Worm (Caenorhabditis elegans) whole organism, L4 larva: ENCODE measurements around the gene ifa-1.

Source experiments
- F26F4.8 ChIP-seq: fragments of 200-800 bp; sonication (Bioruptor generic); conservative IDR thresholded peaks from 2 replicates; pipeline ENCODE4 v1.3.6; 2022; ENCODE audit warnings: missing genetic modification characterization, missing compliant biosample characterization
- F37D6.2 ChIP-seq: sonication (generic microtip); optimal IDR thresholded peaks from 2 replicates; lab custom pipeline; 2016; ENCODE audit warnings: mild to moderate bottlenecking, missing genetic modification characterization, missing compliant biosample characterization
- R02D3.7 ChIP-seq: fragments of 150-350 bp; sonication (generic microtip); optimal IDR thresholded peaks from 3 replicates; lab custom pipeline; 2014; ENCODE audit warnings: missing biosample characterization, missing genetic modification characterization
- Y105C5A.15 ChIP-seq: fragments of 200-800 bp; sonication (Bioruptor generic); IDR thresholded peaks from 2 replicates; pipeline ENCODE4 v1.3.6; 2022; ENCODE audit warnings: missing genetic modification characterization, missing compliant biosample characterization
- Y48G9A.11 ChIP-seq: fragments of 200-800 bp; sonication (Bioruptor generic); IDR thresholded peaks from 2 replicates; pipeline ENCODE4 v1.3.6; 2022; ENCODE audit warnings: missing genetic modification reagents, missing genetic modification characterization, missing compliant biosample characterization
- Y75B8A.6 ChIP-seq: fragments of 200-800 bp; sonication (Bioruptor generic); IDR thresholded peaks from 2 replicates; pipeline ENCODE4 v1.3.6; 2022; ENCODE audit warnings: missing genetic modification reagents, missing genetic modification characterization, missing compliant biosample characterization
- ZK546.5 ChIP-seq, 2 experiments: sonication (generic microtip); optimal IDR thresholded peaks; 2 replicates each; lab custom pipeline; 2017; ENCODE audit warnings: missing biosample characterization in 2 of 2, missing genetic modification characterization in 2 of 2
- aly-2 ChIP-seq: sonication (generic microtip); optimal IDR thresholded peaks from 2 replicates; lab custom pipeline; 2018; ENCODE audit warnings: missing biosample characterization, missing genetic modification characterization
- ama-1 ChIP-seq: fragments of 150-350 bp; optimal IDR thresholded peaks from 2 replicates; lab custom pipeline; 2014; ENCODE audit warnings: inconsistent platforms, mixed read lengths
- ceh-28 ChIP-seq: fragments of 150-350 bp; optimal IDR thresholded peaks from 2 replicates; lab custom pipeline; 2014; ENCODE audit warnings: missing biosample characterization, missing genetic modification reagents, missing genetic modification characterization
- ceh-32 ChIP-seq: sonication (generic microtip); optimal IDR thresholded peaks from 2 replicates; lab custom pipeline; 2016; ENCODE audit warnings: mild to moderate bottlenecking, missing genetic modification characterization, missing compliant biosample characterization; ENCODE audit not compliant: poor library complexity
- cey-2 ChIP-seq: sonication (generic microtip); optimal IDR thresholded peaks from 3 replicates; lab custom pipeline; 2017; ENCODE audit warnings: missing genetic modification characterization, mild to moderate bottlenecking, missing compliant biosample characterization, antibody characterized with exemption, borderline replicate concordance; ENCODE audit not compliant: insufficient read depth
- daf-12 ChIP-seq: fragments of 150-350 bp; optimal IDR thresholded peaks from 2 replicates; lab custom pipeline; 2014; ENCODE audit warnings: missing biosample characterization, missing genetic modification reagents, missing genetic modification characterization
- daf-16 ChIP-seq, 3 experiments: sonication (generic microtip); optimal IDR thresholded peaks; 2 replicates each; lab custom pipeline; 2016 to 2017; ENCODE audit warnings: missing genetic modification characterization in 3 of 3, missing genetic modification reagents in 3 of 3, mild to moderate bottlenecking in 2 of 3, missing compliant biosample characterization in 2 of 3, missing biosample characterization in 1 of 3, moderate library complexity in 1 of 3
- daf-8 ChIP-seq: fragments of 200-800 bp; sonication (Bioruptor generic); IDR thresholded peaks from 2 replicates; pipeline ENCODE4 v1.3.6; 2022; ENCODE audit warnings: missing genetic modification characterization, missing compliant biosample characterization
- dmd-8 ChIP-seq: fragments of 200-800 bp; sonication (Bioruptor generic); IDR thresholded peaks from 2 replicates; pipeline ENCODE4 v1.3.6; 2022; ENCODE audit warnings: missing genetic modification characterization, missing compliant biosample characterization
- dmd-9 ChIP-seq: fragments of 200-800 bp; sonication (Bioruptor generic); IDR thresholded peaks from 2 replicates; pipeline ENCODE4 v1.3.6; 2022; ENCODE audit warnings: missing genetic modification reagents, missing genetic modification characterization, missing compliant biosample characterization
- dpl-1 ChIP-seq: fragments of 150-350 bp; optimal IDR thresholded peaks from 2 replicates; lab custom pipeline; 2014; ENCODE audit warnings: missing biosample characterization, missing genetic modification reagents, missing genetic modification characterization
- duxl-1 ChIP-seq: sonication (generic microtip); optimal IDR thresholded peaks from 2 replicates; lab custom pipeline; 2016; ENCODE audit warnings: mild to moderate bottlenecking, missing genetic modification characterization, moderate library complexity, missing compliant biosample characterization; ENCODE audit not compliant: poor library complexity
- dve-1 ChIP-seq: sonication (generic microtip); optimal IDR thresholded peaks from 2 replicates; lab custom pipeline; 2017; ENCODE audit warnings: antibody characterized with exemption, mild to moderate bottlenecking, missing genetic modification characterization, missing compliant biosample characterization; ENCODE audit not compliant: insufficient read depth
- jun-1 ChIP-seq: fragments of 150-350 bp; optimal IDR thresholded peaks from 2 replicates; lab custom pipeline; 2014; ENCODE audit warnings: missing biosample characterization, missing genetic modification reagents, missing genetic modification characterization
- lin-29 ChIP-seq: fragments of 200-800 bp; sonication (Bioruptor generic); IDR thresholded peaks from 2 replicates; pipeline ENCODE4 v1.3.6; 2022; ENCODE audit warnings: missing genetic modification reagents, missing genetic modification characterization, missing compliant biosample characterization
- lin-38 ChIP-seq: fragments of 200-800 bp; sonication (Bioruptor generic); IDR thresholded peaks from 2 replicates; pipeline ENCODE4 v1.3.6; 2022; ENCODE audit warnings: missing genetic modification reagents, missing genetic modification characterization, missing compliant biosample characterization
- madf-5 ChIP-seq, 2 experiments: fragments of 200-800 bp; sonication (Bioruptor generic); IDR thresholded peaks; 2 replicates each; pipeline ENCODE4 v1.3.6; 2022; ENCODE audit warnings: missing compliant biosample characterization in 2 of 2, missing genetic modification characterization in 2 of 2
- mdl-1 ChIP-seq, 2 experiments: fragments of 150-350 bp in 1 of 2; sonication (generic microtip) in 1 of 2; optimal IDR thresholded peaks; 2 replicates each; lab custom pipeline; 2014 to 2017; ENCODE audit warnings: missing biosample characterization in 2 of 2, missing genetic modification characterization in 2 of 2
- mdt-29 ChIP-seq: fragments of 200-800 bp; sonication (Bioruptor generic); IDR thresholded peaks from 2 replicates; pipeline ENCODE4 v1.3.6; 2022; ENCODE audit warnings: missing genetic modification reagents, missing genetic modification characterization, missing compliant biosample characterization
- mep-1 ChIP-seq: fragments of 150-350 bp; sonication (generic microtip); optimal IDR thresholded peaks from 3 replicates; lab custom pipeline; 2014; ENCODE audit warnings: missing biosample characterization, missing genetic modification characterization
- mxl-3 ChIP-seq: fragments of 200-800 bp; sonication (Bioruptor generic); optimal IDR thresholded peaks from 2 replicates; lab custom pipeline; 2018; ENCODE audit warnings: mild to moderate bottlenecking, missing genetic modification characterization, missing compliant biosample characterization
- nhr-111 ChIP-seq: fragments of 200-800 bp; sonication (Bioruptor generic); optimal IDR thresholded peaks from 2 replicates; lab custom pipeline; 2018; ENCODE audit warnings: mild to moderate bottlenecking, missing genetic modification characterization, missing compliant biosample characterization
- nhr-28 ChIP-seq: fragments of 150-350 bp; optimal IDR thresholded peaks from 2 replicates; lab custom pipeline; 2014; ENCODE audit warnings: missing biosample characterization, missing genetic modification characterization
- nhr-42 ChIP-seq: fragments of 200-800 bp; sonication (Bioruptor generic); IDR thresholded peaks from 2 replicates; pipeline ENCODE4 v1.3.6; 2022; ENCODE audit warnings: missing genetic modification characterization, missing compliant biosample characterization
- nhr-48 ChIP-seq: sonication (generic microtip); optimal IDR thresholded peaks from 2 replicates; lab custom pipeline; 2016; ENCODE audit warnings: mild to moderate bottlenecking, missing genetic modification characterization, missing compliant biosample characterization
- nhr-6 ChIP-seq: fragments of 150-350 bp; optimal IDR thresholded peaks from 2 replicates; lab custom pipeline; 2014; ENCODE audit warnings: missing biosample characterization, missing genetic modification characterization
- nhr-76 ChIP-seq: fragments of 150-350 bp; optimal IDR thresholded peaks from 2 replicates; lab custom pipeline; 2014; ENCODE audit warnings: missing biosample characterization, missing genetic modification characterization
- php-3 ChIP-seq: fragments of 200-800 bp; sonication (Bioruptor generic); IDR thresholded peaks from 2 replicates; pipeline ENCODE4 v1.3.6; 2022; ENCODE audit warnings: missing genetic modification reagents, missing genetic modification characterization, missing compliant biosample characterization
- set-16 ChIP-seq: fragments of 200-800 bp; sonication (Bioruptor generic); IDR thresholded peaks from 2 replicates; pipeline ENCODE4 v1.3.6; 2022; ENCODE audit warnings: missing genetic modification reagents, missing genetic modification characterization, missing compliant biosample characterization
- snpc-1.2 ChIP-seq: fragments of 200-800 bp; sonication (Bioruptor generic); IDR thresholded peaks from 2 replicates; pipeline ENCODE4 v1.3.6; 2022; ENCODE audit warnings: missing genetic modification reagents, missing genetic modification characterization, missing compliant biosample characterization
- snpc-4 ChIP-seq: fragments of 150-350 bp; optimal IDR thresholded peaks from 2 replicates; lab custom pipeline; 2014; ENCODE audit warnings: missing biosample characterization, missing genetic modification characterization
- spr-1 ChIP-seq: sonication (generic microtip); optimal IDR thresholded peaks from 2 replicates; lab custom pipeline; 2016; ENCODE audit warnings: mild to moderate bottlenecking, missing genetic modification characterization, missing compliant biosample characterization
- unc-39 ChIP-seq: sonication (generic microtip); optimal IDR thresholded peaks from 2 replicates; lab custom pipeline; 2017; ENCODE audit warnings: missing biosample characterization, missing genetic modification characterization
- zfp-2 ChIP-seq: sonication (generic microtip); optimal IDR thresholded peaks from 2 replicates; lab custom pipeline; 2016; ENCODE audit warnings: mild to moderate bottlenecking, missing genetic modification characterization, missing compliant biosample characterization
- zfp-3 ChIP-seq: fragments of 200-800 bp; sonication (Bioruptor generic); conservative IDR thresholded peaks from 2 replicates; pipeline ENCODE4 v1.3.6; 2022; ENCODE audit warnings: missing genetic modification reagents, missing genetic modification characterization, missing compliant biosample characterization
- zip-11 ChIP-seq: fragments of 200-800 bp; sonication (Bioruptor generic); IDR thresholded peaks from 2 replicates; pipeline ENCODE4 v1.3.6; 2022; ENCODE audit warnings: missing genetic modification characterization, missing compliant biosample characterization
- zip-2 ChIP-seq: fragments of 150-350 bp; optimal IDR thresholded peaks from 2 replicates; lab custom pipeline; 2014; ENCODE audit warnings: missing biosample characterization, missing genetic modification characterization
- ztf-7 ChIP-seq: fragments of 150-350 bp; optimal IDR thresholded peaks from 2 replicates; lab custom pipeline; 2014; ENCODE audit warnings: missing biosample characterization, missing genetic modification characterization

The ifa-1 gene

ce11 chrX:11290528-11290927 is 19.5 kb downstream of the ifa-1 start:
- TF ChIP-seq madf-5 (GFP tag; IDR thresholded peaks at IDR 0.05; lab: Robert Waterston, UW), result no peak
- TF ChIP-seq nhr-76 (tag; lab: Kevin White, UChicago), result no peak
- TF ChIP-seq mdl-1 (tag; optimal IDR thresholded peaks at IDR 0.05; lab: Kevin White, UChicago), result no peak
- TF ChIP-seq ceh-32 (tag; lab: Kevin White, UChicago), result no peak
- no peak for TF ChIP-seq snpc-4
- no peak for TF ChIP-seq zfp-2 (tag; lab: Kevin White, UChicago)
- no peak for TF ChIP-seq snpc-1.2
- no peak for TF ChIP-seq nhr-28
- no peak for TF ChIP-seq ceh-28 (tag; lab: Kevin White, UChicago)
- TF ChIP-seq Y75B8A.6, result no peak
- no peak for TF ChIP-seq zip-2 (tag; lab: Kevin White, UChicago)

DNA sequence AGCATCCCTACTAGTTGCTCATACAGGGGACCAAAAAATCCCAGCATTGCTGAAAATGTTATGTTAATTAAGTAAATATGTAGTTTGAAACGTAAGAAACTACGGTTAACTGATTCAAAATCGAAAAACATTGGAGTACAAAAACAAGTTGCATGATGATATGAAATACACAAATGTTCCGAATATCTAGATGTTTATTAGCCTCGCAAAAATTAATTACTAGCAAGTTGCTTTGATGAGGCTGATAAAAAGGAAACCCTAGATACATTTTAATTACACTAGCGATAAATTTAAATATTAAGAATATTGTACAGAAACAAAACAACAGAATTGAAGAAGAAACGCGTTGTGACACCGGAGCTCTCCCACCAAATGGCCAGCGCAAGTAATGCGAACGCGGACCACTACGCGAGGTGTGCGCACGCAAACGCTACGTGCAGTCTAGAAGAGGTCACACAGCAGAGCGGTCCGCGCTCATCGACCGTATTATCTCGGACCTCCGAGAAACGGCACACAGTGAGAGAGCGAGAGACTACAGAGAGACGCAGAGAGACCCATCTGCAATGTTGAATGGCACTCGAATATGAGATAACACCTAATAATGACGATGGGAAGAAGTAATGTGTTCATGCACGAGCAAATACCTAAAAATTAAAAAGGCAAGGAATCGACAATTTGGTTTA is 25.8 kb downstream of the ifa-1 start, which contains the start of gene inx-2:
Gene inx-2, minus strand, starts transcription at position 51 of the 683 bp plus-strand sequence.
- TF ChIP-seq nhr-42 (GFP tag; lab: Robert Waterston, UW), result no peak
- no peak for TF ChIP-seq lin-29
- TF ChIP-seq dmd-8 (GFP tag; lab: Robert Waterston, UW), result 0 out of 2 replicates have a peak, but pooled peaks have one; percentile 32
- TF ChIP-seq set-16 (GFP tag; lab: Robert Waterston, UW), result 0 out of 2 replicates have a peak, but pooled peaks have one; percentile 26
- no peak for TF ChIP-seq mdt-29

DNA sequence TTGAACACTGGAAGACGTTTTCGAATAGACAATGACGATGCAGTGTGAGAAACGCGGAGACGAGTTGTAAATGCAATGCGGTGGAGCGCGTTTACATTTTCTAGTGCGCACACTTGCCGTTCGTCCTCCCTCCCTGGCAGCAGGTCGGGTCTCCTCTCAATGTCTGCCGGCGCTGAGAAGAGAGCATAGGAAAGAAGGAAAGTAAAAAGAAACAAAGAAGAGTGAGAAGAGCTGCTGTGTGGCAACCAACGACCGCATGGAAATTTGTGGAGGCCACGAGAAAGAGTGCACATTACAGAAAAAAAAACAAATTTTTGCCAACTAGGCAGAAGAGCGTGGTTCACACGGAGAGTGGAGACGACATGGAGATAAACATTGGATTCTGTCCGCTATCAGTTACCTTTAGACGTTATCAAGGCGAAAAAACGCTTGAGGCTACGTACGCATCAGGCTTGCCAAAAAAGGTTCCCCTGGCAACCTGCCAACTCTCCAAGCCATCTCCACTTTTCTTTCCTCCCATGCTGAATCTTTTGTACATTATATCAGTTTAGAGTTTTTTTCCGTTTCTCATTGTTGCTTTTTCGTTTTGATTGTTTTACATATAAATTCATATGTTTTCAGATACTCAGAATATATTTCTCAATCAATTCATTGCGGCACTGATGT is 28.8 kb downstream of the ifa-1 start, which contains the start of the genes snrp-40.1 and F08G12.3:
Gene snrp-40.1, minus strand, starts transcription at position 143 of the 666 bp plus-strand sequence.
Gene F08G12.3, plus strand, starts transcription at position 616 of the 666 bp plus-strand sequence.
- TF ChIP-seq daf-12 (tag; lab: Kevin White, UChicago) (no peak), ceh-28 (tag; lab: Kevin White, UChicago) (no peak), daf-16 (GFP tag; optimal IDR thresholded peaks at IDR 0.05; lab: Kevin White, UChicago) (peak in 1 of 2 experiments; percentile 59), daf-16 (tag; optimal IDR thresholded peaks at IDR 0.05; lab: Kevin White, UChicago) (peak; percentile 83), mxl-3 (GFP tag; lab: Kevin White, UChicago) (peak; percentile 93), Y105C5A.15 (GFP tag; lab: Robert Waterston, UW) (no peak), jun-1 (tag; lab: Kevin White, UChicago) (peak; percentile 14), set-16 (GFP tag; lab: Robert Waterston, UW) (no peak; the same call in none of the 2 replicates), spr-1 (tag; lab: Kevin White, UChicago) (peak; percentile 35), cey-2 (tag; lab: Kevin White, UChicago) (no peak), lin-29 (no peak), ZK546.5 (tag; optimal IDR thresholded peaks at IDR 0.05; lab: Kevin White, UChicago) (no peak), lin-38 (GFP tag; lab: Robert Waterston, UW) (peak; percentile 93), dve-1 (tag; lab: Kevin White, UChicago) (peak; percentile 89), php-3 (GFP tag; lab: Robert Waterston, UW) (no peak), zip-11 (GFP tag; lab: Robert Waterston, UW) (no peak), ztf-7 (tag; lab: Kevin White, UChicago) (no peak), dpl-1 (GFP tag; lab: Kevin White, UChicago) (peak; percentile 62), daf-8 (GFP tag; lab: Robert Waterston, UW) (no peak), unc-39 (tag; lab: Kevin White, UChicago) (no peak), duxl-1 (tag; lab: Kevin White, UChicago) (no peak), zfp-3 (no peak), ceh-32 (tag; lab: Kevin White, UChicago) (no peak), dmd-9 (GFP tag; lab: Robert Waterston, UW) (no peak), nhr-6 (tag; lab: Kevin White, UChicago) (peak; percentile 86), zip-2 (tag; lab: Kevin White, UChicago) (no peak), aly-2 (tag; lab: Kevin White, UChicago) (no peak), Y48G9A.11 (no peak), mep-1 (tag; lab: Kevin White, UChicago) (peak; percentile 94), R02D3.7 (tag; lab: Kevin White, UChicago) (no peak), ama-1 (lab: Kevin White, UChicago) (no peak), nhr-111 (no peak), F26F4.8 (GFP tag; lab: Robert Waterston, UW) (no peak), nhr-48 (tag; lab: Kevin White, UChicago) (peak; percentile 68), snpc-1.2 (no peak; the same call in 1 of the 2 replicates), F37D6.2 (peak; percentile 57)
